Worm (Caenorhabditis elegans): ENCODE results near the gene C27A7.5.

DNA sequence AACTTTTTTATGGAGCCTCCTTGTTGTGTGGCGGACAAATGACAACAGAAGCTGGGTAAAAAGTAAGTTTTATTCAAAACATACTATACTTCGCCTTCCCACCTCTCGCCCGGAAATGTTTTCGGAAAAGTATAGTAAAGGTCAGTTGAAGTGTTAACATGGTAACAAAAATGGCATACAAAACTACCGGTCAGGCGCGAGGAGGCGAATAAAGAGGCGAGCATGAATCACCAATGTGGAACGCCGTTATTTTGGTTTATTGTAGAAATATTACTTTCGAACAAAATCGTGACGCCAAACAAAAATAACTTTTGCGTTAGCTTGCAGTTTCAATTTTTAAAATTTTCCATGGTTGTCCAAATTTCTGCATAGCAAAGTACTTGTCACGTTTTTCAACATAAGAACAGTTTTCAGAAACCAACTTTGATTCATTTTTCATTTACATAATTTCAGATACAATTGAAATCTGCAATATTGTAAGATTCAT, 44.5 kb downstream of the C27A7.5 start, which contains the start of gene C13C4.8:
- TF ChIP-seq C16A3.4 (tag; optimal IDR thresholded peaks at IDR 0.05) (no peak), mdl-1 (tag; optimal IDR thresholded peaks at IDR 0.05) (no peak), ztf-11 (tag; optimal IDR thresholded peaks at IDR 0.05) (no peak), unc-62 (GFP tag; optimal IDR thresholded peaks at IDR 0.05) (no peak), sox-4 (tag; optimal IDR thresholded peaks at IDR 0.05) (no peak), sptf-1 (tag; optimal IDR thresholded peaks at IDR 0.05) (no peak), snpc-4 (tag; optimal IDR thresholded peaks at IDR 0.05) (no peak), fkh-10 (GFP tag; optimal IDR thresholded peaks at IDR 0.05) (no peak), elt-2 (tag; optimal IDR thresholded peaks at IDR 0.05) (no peak), egl-27 (tag; optimal IDR thresholded peaks at IDR 0.05) (no peak), nhr-237 (tag; optimal IDR thresholded peaks at IDR 0.05) (no peak)
